Worm (Caenorhabditis elegans): ENCODE measurements around the gene igdb-3.

ce11 chrX:6412575-6412974, 27.3 kb downstream of the igdb-3 start, which contains the start of gene T22E5.1:
- no peak for TF ChIP-seq nhr-11 (tag; optimal IDR thresholded peaks at IDR 0.05)
- TF ChIP-seq unc-39 (tag; optimal IDR thresholded peaks at IDR 0.05) = no peak
- no peak for TF ChIP-seq ceh-9 (tag; optimal IDR thresholded peaks at IDR 0.05)
- no peak for TF ChIP-seq nhr-237 (tag; optimal IDR thresholded peaks at IDR 0.05)
- TF ChIP-seq elt-1 (tag; optimal IDR thresholded peaks at IDR 0.05) = no peak

Data from whole organism, L3 larva.